Fruit fly (Drosophila melanogaster): ENCODE results near the gene tow.

dm6 chr3L:6957753-6958420, 15.2 kb downstream of the tow start, which contains the start of the genes Uqcc1 and Surf1:
- TF ChIP-seq CG12391 (tag; optimal IDR thresholded peaks at IDR 0.05): peak; percentile 3
- no peak for TF ChIP-seq CG9437 (GFP tag; optimal IDR thresholded peaks at IDR 0.05)
- TF ChIP-seq CG14860 (GFP tag; IDR thresholded peaks at IDR 0.05; ENCODE audit: partially characterized antibody): no peak
- TF ChIP-seq CG42726 (GFP tag; IDR thresholded peaks at IDR 0.05; ENCODE audit: partially characterized antibody): no peak
